Worm (Caenorhabditis elegans): ENCODE results near the gene C02B10.6.

DNA sequence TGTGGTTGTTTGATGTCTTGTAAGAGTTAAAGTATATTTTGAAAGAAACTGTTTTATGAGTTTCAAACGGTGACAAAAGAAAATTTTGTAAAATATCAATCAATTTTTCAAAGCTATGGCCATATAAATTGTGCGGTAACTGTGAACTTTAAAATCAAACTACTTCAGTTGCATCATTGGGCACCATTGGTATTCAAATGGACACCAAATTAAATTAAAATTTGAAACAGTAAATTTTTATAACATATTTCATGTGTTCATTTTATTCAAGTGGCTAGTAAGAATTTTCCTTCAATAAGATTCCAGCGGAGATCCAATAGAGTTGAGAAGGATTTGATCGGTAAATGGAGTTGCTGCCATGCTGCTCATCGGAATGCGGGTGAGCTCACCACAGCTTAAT lies 39.3 kb upstream of the C02B10.6 start:
- no peak for TF ChIP-seq nhr-76 (tag; optimal IDR thresholded peaks at IDR 0.05)
- TF ChIP-seq nhr-77 (tag; optimal IDR thresholded peaks at IDR 0.05), result no peak
- TF ChIP-seq aha-1 (tag; optimal IDR thresholded peaks at IDR 0.05), result no peak
